Fruit fly (Drosophila melanogaster): Measurements from ENCODE around the gene CG15253.

DNA sequence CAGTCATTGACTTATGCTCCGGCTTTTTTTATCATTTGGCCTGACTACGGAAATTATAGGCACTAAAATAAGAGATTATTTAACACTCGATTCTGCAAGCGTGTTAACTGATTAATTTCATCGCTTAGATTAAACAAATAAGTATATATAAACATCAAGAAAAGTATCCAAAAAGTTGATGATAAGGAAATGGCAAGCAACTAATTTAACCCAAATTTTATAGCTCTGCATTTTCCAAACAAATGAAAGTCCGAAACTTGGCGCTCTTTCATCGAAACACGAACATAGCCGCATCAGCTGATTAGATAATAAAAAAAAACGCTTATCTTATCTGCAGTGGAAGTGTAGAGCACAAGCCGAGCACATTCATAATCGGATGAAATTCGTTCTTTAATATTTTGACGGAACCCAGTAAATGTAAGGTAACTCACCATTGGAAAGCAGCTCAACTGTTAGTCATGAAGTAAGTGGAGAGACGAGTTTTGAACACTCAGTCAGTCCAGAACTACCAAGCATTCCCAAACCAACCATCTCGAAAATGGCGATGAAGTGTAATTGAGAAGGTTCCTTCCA, 13.5 kb upstream of the CG15253 start, which contains the start of gene CG18480:
- TF ChIP-seq CoRest (tag; optimal IDR thresholded peaks at IDR 0.05) (peak; percentile 27), jigr1 (GFP tag; IDR thresholded peaks at IDR 0.05) (no peak), Tbp (GFP tag; optimal IDR thresholded peaks at IDR 0.05) (no peak), Dfd (GFP tag; optimal IDR thresholded peaks at IDR 0.05) (no peak), Myb (GFP tag; optimal IDR thresholded peaks at IDR 0.05) (peak; percentile 21), mld (GFP tag; IDR thresholded peaks at IDR 0.05; ENCODE audit: partially characterized antibody) (no peak), wor (GFP tag; IDR thresholded peaks at IDR 0.05) (no peak), CG11723 (GFP tag; optimal IDR thresholded peaks at IDR 0.05) (peak; percentile 13), CG10147 (GFP tag; optimal IDR thresholded peaks at IDR 0.05) (no peak), usp (GFP tag; optimal IDR thresholded peaks at IDR 0.05) (no peak), Blimp-1 (GFP tag; optimal IDR thresholded peaks at IDR 0.05) (no peak)

Measured in whole organism, embryonic.